Fruit fly (Drosophila melanogaster) whole organism, embryonic: ENCODE data around the gene CG43181.
A peak's percentile ranks its signal among the peaks of the same experiment; 100 is the strongest.

ENCODE experiments used
- Atf3 ChIP-seq: fragments of 200-800 bp; sonication (Bioruptor generic); optimal IDR thresholded peaks from 3 replicates; lab custom pipeline; 2016; ENCODE audit warnings: missing biosample characterization, missing genetic modification characterization
- CG10321 ChIP-seq: fragments of 200-800 bp; sonication (Bioruptor generic); IDR thresholded peaks from 2 replicates; pipeline ENCODE4 v1.3.6; 2022; ENCODE audit warnings: missing biosample characterization, missing genetic modification characterization
- CG11085 ChIP-seq: fragments of 200-800 bp; sonication (Bioruptor generic); IDR thresholded peaks from 2 replicates; pipeline ENCODE4 v1.3.6; 2022; ENCODE audit warnings: missing biosample characterization, missing genetic modification characterization
- CG12659 ChIP-seq: fragments of 200-800 bp; sonication (Bioruptor generic); optimal IDR thresholded peaks from 3 replicates; lab custom pipeline; 2017; ENCODE audit warnings: mild to moderate bottlenecking, missing biosample characterization, missing genetic modification reagents, missing genetic modification characterization
- CG15479 ChIP-seq: fragments of 200-800 bp; sonication (Bioruptor generic); optimal IDR thresholded peaks from 3 replicates; lab custom pipeline; 2019; ENCODE audit warnings: missing biosample characterization, mild to moderate bottlenecking, missing genetic modification characterization, moderate library complexity
- CG1602 ChIP-seq: fragments of 200-800 bp; sonication (Bioruptor generic); optimal IDR thresholded peaks from 3 replicates; lab custom pipeline; 2016; ENCODE audit warnings: missing biosample characterization, missing genetic modification characterization
- CG16779 ChIP-seq: fragments of 200-800 bp; sonication (Bioruptor generic); IDR thresholded peaks from 2 replicates; pipeline ENCODE4 v1.3.6; 2022; ENCODE audit warnings: missing biosample characterization, missing genetic modification characterization
- CG17328 ChIP-seq: fragments of 200-800 bp; sonication (Bioruptor generic); IDR thresholded peaks from 2 replicates; pipeline ENCODE4 v1.3.6; 2022; ENCODE audit warnings: missing biosample characterization, missing genetic modification characterization
- CG17385 ChIP-seq: fragments of 200-800 bp; sonication (Bioruptor generic); optimal IDR thresholded peaks from 3 replicates; lab custom pipeline; 2018; ENCODE audit warnings: missing biosample characterization, mild to moderate bottlenecking, missing genetic modification characterization
- CG17612 ChIP-seq: fragments of 200-800 bp; sonication (Bioruptor generic); IDR thresholded peaks from 2 replicates; pipeline ENCODE4 v1.3.6; 2022; ENCODE audit warnings: missing biosample characterization, missing genetic modification characterization
- CG18262 ChIP-seq: fragments of 200-800 bp; optimal IDR thresholded peaks from 3 replicates; lab custom pipeline; 2019; ENCODE audit warnings: missing biosample characterization, mild to moderate bottlenecking, missing genetic modification characterization, moderate library complexity
- CG2120 ChIP-seq: fragments of 200-800 bp; sonication (Bioruptor generic); optimal IDR thresholded peaks from 3 replicates; lab custom pipeline; 2016; ENCODE audit warnings: missing biosample characterization, missing genetic modification characterization
- CG2889 ChIP-seq: fragments of 200-800 bp; sonication (Bioruptor generic); IDR thresholded peaks from 3 replicates; pipeline ENCODE4 v1.3.6; 2022; ENCODE audit warnings: missing biosample characterization, missing genetic modification characterization
- CG3407 ChIP-seq: fragments of 200-800 bp; sonication (Bioruptor generic); optimal IDR thresholded peaks from 2 replicates; lab custom pipeline; 2018; ENCODE audit warnings: missing biosample characterization, mild to moderate bottlenecking, missing genetic modification characterization
- CG34422 ChIP-seq: fragments of 200-800 bp; sonication (Bioruptor generic); IDR thresholded peaks from 3 replicates; pipeline ENCODE4 v1.3.6; 2022; ENCODE audit warnings: missing biosample characterization, missing genetic modification characterization
- CG3995 ChIP-seq: fragments of 200-800 bp; sonication (Bioruptor generic); optimal IDR thresholded peaks from 3 replicates; lab custom pipeline; 2016; ENCODE audit warnings: missing biosample characterization, missing genetic modification characterization
- CG4282 ChIP-seq: fragments of 200-800 bp; sonication (Bioruptor generic); optimal IDR thresholded peaks from 2 replicates; lab custom pipeline; 2016; ENCODE audit warnings: missing biosample characterization, missing genetic modification characterization
- CG4360 ChIP-seq: fragments of 200-800 bp; sonication (Bioruptor generic); IDR thresholded peaks from 2 replicates; pipeline ENCODE4 v1.3.6; 2022; ENCODE audit warnings: missing biosample characterization, missing genetic modification characterization
- CG4404 ChIP-seq: fragments of 200-800 bp; sonication (Bioruptor generic); IDR thresholded peaks from 2 replicates; pipeline ENCODE4 v1.3.6; 2022; ENCODE audit warnings: missing biosample characterization, missing genetic modification characterization
- CG5180 ChIP-seq: fragments of 200-800 bp; sonication (Bioruptor generic); optimal IDR thresholded peaks from 3 replicates; lab custom pipeline; 2017; ENCODE audit warnings: missing biosample characterization, missing genetic modification characterization, mild to moderate bottlenecking, moderate library complexity, missing genetic modification reagents
- CG6254 ChIP-seq: fragments of 200-800 bp; sonication (Bioruptor generic); optimal IDR thresholded peaks from 3 replicates; lab custom pipeline; 2017; ENCODE audit warnings: mild to moderate bottlenecking, missing biosample characterization, missing genetic modification reagents, missing genetic modification characterization
- CG7745 ChIP-seq: fragments of 200-800 bp; sonication (Bioruptor generic); optimal IDR thresholded peaks from 2 replicates; lab custom pipeline; 2018; ENCODE audit warnings: missing biosample characterization, mild to moderate bottlenecking, missing genetic modification characterization, moderate library complexity
- CG7928 ChIP-seq: fragments of 200-800 bp; sonication (Bioruptor generic); optimal IDR thresholded peaks from 2 replicates; lab custom pipeline; 2017; ENCODE audit warnings: missing biosample characterization, mild to moderate bottlenecking, missing genetic modification characterization
- CG7963 ChIP-seq: fragments of 200-800 bp; sonication (Bioruptor generic); IDR thresholded peaks from 3 replicates; pipeline ENCODE4 v1.3.6; 2022; ENCODE audit warnings: missing biosample characterization, missing genetic modification characterization; ENCODE audit not compliant: partially characterized antibody
- CG8290 ChIP-seq, 3 experiments: fragments of 200-800 bp; sonication (Bioruptor generic); optimal IDR thresholded peaks; 2 replicates each; lab custom pipeline; 2016 to 2019; ENCODE audit warnings: missing biosample characterization in 3 of 3, missing genetic modification characterization in 3 of 3, mild to moderate bottlenecking in 2 of 3, moderate library complexity in 1 of 3
- CrebB ChIP-seq: fragments of 200-800 bp; sonication (Bioruptor generic); optimal IDR thresholded peaks from 3 replicates; lab custom pipeline; 2018; ENCODE audit warnings: missing biosample characterization, mild to moderate bottlenecking, missing genetic modification characterization
- Drgx ChIP-seq: fragments of 200-800 bp; sonication (Bioruptor generic); IDR thresholded peaks from 2 replicates; pipeline ENCODE4 v1.3.6; 2022; ENCODE audit warnings: missing biosample characterization, missing genetic modification characterization
- E2f1 ChIP-seq: fragments of 200-800 bp; sonication (Bioruptor generic); IDR thresholded peaks from 2 replicates; pipeline ENCODE4 v1.3.6; 2022; ENCODE audit warnings: missing biosample characterization, missing genetic modification characterization
- H15 ChIP-seq: fragments of 200-800 bp; sonication (Bioruptor generic); IDR thresholded peaks from 3 replicates; pipeline ENCODE4 v1.3.6; 2022; ENCODE audit warnings: missing biosample characterization, missing genetic modification characterization
- HmgD ChIP-seq: fragments of 200-800 bp; sonication (Bioruptor generic); optimal IDR thresholded peaks from 3 replicates; lab custom pipeline; 2016; ENCODE audit warnings: missing biosample characterization, missing genetic modification characterization
- Lhr ChIP-seq: fragments of 200-800 bp; sonication (Bioruptor generic); optimal IDR thresholded peaks from 3 replicates; lab custom pipeline; 2017; ENCODE audit warnings: mild to moderate bottlenecking, missing biosample characterization, missing genetic modification reagents, missing genetic modification characterization
- Meics ChIP-seq: fragments of 200-800 bp; sonication (Bioruptor generic); optimal IDR thresholded peaks from 2 replicates; lab custom pipeline; 2017; ENCODE audit warnings: missing biosample characterization, mild to moderate bottlenecking, missing genetic modification characterization
- Myb ChIP-seq: fragments of 200-800 bp; sonication (Bioruptor generic); optimal IDR thresholded peaks from 2 replicates; lab custom pipeline; 2016; ENCODE audit warnings: missing biosample characterization, missing genetic modification characterization
- Rx ChIP-seq: fragments of 200-800 bp; sonication (Bioruptor generic); IDR thresholded peaks from 2 replicates; pipeline ENCODE4 v1.3.6; 2022; ENCODE audit warnings: missing biosample characterization, missing genetic modification characterization
- Side ChIP-seq: fragments of 200-800 bp; sonication (Bioruptor generic); optimal IDR thresholded peaks from 2 replicates; lab custom pipeline; 2016; ENCODE audit warnings: missing biosample characterization, missing genetic modification characterization
- br ChIP-seq: fragments of >200 bp; optimal IDR thresholded peaks from 2 replicates; lab custom pipeline; 2017
- bsh ChIP-seq, 2 experiments: fragments of 200-800 bp; sonication (Bioruptor generic); optimal IDR thresholded peaks; 2 replicates each; lab custom pipeline; 2017 to 2018; ENCODE audit warnings: mild to moderate bottlenecking in 2 of 2, missing biosample characterization in 2 of 2, missing genetic modification characterization in 2 of 2, moderate library complexity in 1 of 2
- cad ChIP-seq: fragments of >200 bp; optimal IDR thresholded peaks from 2 replicates; lab custom pipeline; 2017; ENCODE audit warnings: missing biosample characterization, missing genetic modification characterization
- da ChIP-seq: fragments of 200-800 bp; sonication (Bioruptor generic); optimal IDR thresholded peaks from 2 replicates; lab custom pipeline; 2016; ENCODE audit warnings: missing biosample characterization, missing genetic modification characterization
- dpn ChIP-seq, 2 experiments: fragments of 200-800 bp; sonication (Bioruptor generic); optimal IDR thresholded peaks; 3 replicates each; lab custom pipeline; 2016; ENCODE audit warnings: missing biosample characterization in 2 of 2, missing genetic modification characterization in 2 of 2
- en ChIP-seq: fragments of 200-800 bp; sonication (Bioruptor generic); optimal IDR thresholded peaks from 2 replicates; lab custom pipeline; 2016; ENCODE audit warnings: missing biosample characterization, missing genetic modification characterization
- eve ChIP-seq, 2 experiments: fragments of >200 bp; optimal IDR thresholded peaks; 2 replicates each; lab custom pipeline; 2017; ENCODE audit warnings: missing biosample characterization in 2 of 2, missing genetic modification characterization in 2 of 2
- hbn ChIP-seq: fragments of 200-800 bp; sonication (Bioruptor generic); IDR thresholded peaks from 2 replicates; pipeline ENCODE4 v1.3.6; 2022; ENCODE audit warnings: missing biosample characterization, missing genetic modification characterization; ENCODE audit not compliant: partially characterized antibody
- lilli ChIP-seq: fragments of 200-800 bp; sonication (Bioruptor generic); optimal IDR thresholded peaks from 3 replicates; lab custom pipeline; 2016; ENCODE audit warnings: missing biosample characterization, missing genetic modification characterization
- org-1 ChIP-seq: fragments of 200-800 bp; sonication (Bioruptor generic); optimal IDR thresholded peaks from 2 replicates; lab custom pipeline; 2017; ENCODE audit warnings: missing biosample characterization, missing genetic modification characterization
- prd ChIP-seq, 3 experiments: fragments of >200 bp in 2 of 3; fragments of 200-800 bp in 1 of 3; sonication (Bioruptor generic) in 1 of 3; optimal IDR thresholded peaks in 2 of 3; IDR thresholded peaks in 1 of 3; 2 replicates in 2 of 3; 3 replicates in 1 of 3; pipeline versions ENCODE4 v1.3.6 to Lab custom; 2017 to 2022; ENCODE audit warnings: missing biosample characterization in 1 of 3, missing genetic modification characterization in 1 of 3
- pum ChIP-seq: fragments of 200-800 bp; sonication (Bioruptor generic); optimal IDR thresholded peaks from 2 replicates; lab custom pipeline; 2016; ENCODE audit warnings: missing biosample characterization, missing genetic modification characterization
- sd ChIP-seq: fragments of 200-800 bp; sonication (Bioruptor generic); optimal IDR thresholded peaks from 3 replicates; lab custom pipeline; 2018; ENCODE audit warnings: missing biosample characterization, mild to moderate bottlenecking, missing genetic modification characterization, moderate library complexity
- seq ChIP-seq: fragments of 200-800 bp; sonication (Bioruptor generic); IDR thresholded peaks from 2 replicates; pipeline ENCODE4 v1.3.6; 2022; ENCODE audit warnings: missing biosample characterization, missing genetic modification characterization
- toy ChIP-seq: fragments of 200-800 bp; sonication (Bioruptor generic); IDR thresholded peaks from 2 replicates; pipeline ENCODE4 v1.3.6; 2022; ENCODE audit warnings: missing biosample characterization, missing genetic modification characterization
- z ChIP-seq: fragments of 200-800 bp; sonication (Bioruptor generic); IDR thresholded peaks from 3 replicates; pipeline ENCODE4 v1.3.6; 2022; ENCODE audit warnings: missing biosample characterization, missing genetic modification characterization
- zf30C ChIP-seq: fragments of 200-800 bp; sonication (Bioruptor generic); optimal IDR thresholded peaks from 3 replicates; lab custom pipeline; 2018; ENCODE audit warnings: missing biosample characterization, mild to moderate bottlenecking, missing genetic modification characterization

Gene CG43181

dm6 chrX:345246-345645, 5.1 kb upstream of the CG43181 start (continued):
- TF ChIP-seq CG17612 (GFP tag; lab: Robert Waterston, UW) = no peak
- TF ChIP-seq toy = no peak
- peak; percentile 8 for TF ChIP-seq lilli (GFP tag; lab: Kevin White, UChicago)
- no peak for TF ChIP-seq br
- no peak for TF ChIP-seq Lhr
- TF ChIP-seq CG4282 = no peak
- TF ChIP-seq Meics (GFP tag; lab: Kevin White, UChicago) = peak; percentile 13
- no peak for TF ChIP-seq en (GFP tag; lab: Kevin White, UChicago)
- TF ChIP-seq CG1602 (GFP tag; lab: Kevin White, UChicago) = no peak
- no peak for TF ChIP-seq CG7928 (GFP tag; lab: Kevin White, UChicago)
- no peak for TF ChIP-seq seq (GFP tag; lab: Robert Waterston, UW)
- TF ChIP-seq Atf3 = no peak
- no peak for TF ChIP-seq sd
- TF ChIP-seq CG7745 (tag; lab: Kevin White, UChicago) = no peak
- no peak for TF ChIP-seq Side
- TF ChIP-seq prd (optimal IDR thresholded peaks at IDR 0.05; lab: Kevin White, UChicago) = no peak
- no peak for TF ChIP-seq prd (GFP tag; IDR thresholded peaks at IDR 0.05; lab: Robert Waterston, UW)
- TF ChIP-seq CG3995 = no peak
- TF ChIP-seq zf30C (GFP tag; lab: Kevin White, UChicago) = no peak
- TF ChIP-seq CG16779 (GFP tag; lab: Robert Waterston, UW) = no peak
- TF ChIP-seq H15 = no peak
- TF ChIP-seq eve (GFP tag; optimal IDR thresholded peaks at IDR 0.05; lab: Kevin White, UChicago) = no peak
- no peak for TF ChIP-seq hbn (GFP tag; lab: Robert Waterston, UW)
- TF ChIP-seq CG4404 (GFP tag; lab: Robert Waterston, UW) = no peak
- TF ChIP-seq CG15479 (GFP tag; lab: Kevin White, UChicago) = no peak
- no peak for TF ChIP-seq HmgD
- TF ChIP-seq CG5180 = peak; percentile 59
- no peak for TF ChIP-seq CG11085 (GFP tag; lab: Robert Waterston, UW)
- TF ChIP-seq z (GFP tag; lab: Robert Waterston, UW) = no peak
- TF ChIP-seq E2f1 (GFP tag; lab: Robert Waterston, UW) = no peak
- TF ChIP-seq dpn (GFP tag; optimal IDR thresholded peaks at IDR 0.05; lab: Kevin White, UChicago) = peak; percentile 19 to 28
- TF ChIP-seq CrebB (tag; lab: Kevin White, UChicago) = no peak
- TF ChIP-seq CG12659 (GFP tag; lab: Kevin White, UChicago) = peak; percentile 21
- TF ChIP-seq CG6254 (GFP tag; lab: Kevin White, UChicago) = no peak
- TF ChIP-seq da (GFP tag; lab: Kevin White, UChicago) = no peak
- no peak for TF ChIP-seq CG2889 (GFP tag; lab: Robert Waterston, UW)
- no peak for TF ChIP-seq Myb (GFP tag; lab: Kevin White, UChicago)
- peak; percentile 91 for TF ChIP-seq Drgx (GFP tag; lab: Robert Waterston, UW)
- TF ChIP-seq org-1 (GFP tag; lab: Kevin White, UChicago) = no peak
- peak; percentile 25 for TF ChIP-seq CG18262 (tag; lab: Kevin White, UChicago)
- no peak for TF ChIP-seq Rx (GFP tag; lab: Robert Waterston, UW)
- TF ChIP-seq pum (GFP tag; lab: Kevin White, UChicago) = no peak
- TF ChIP-seq CG7963 (GFP tag; lab: Robert Waterston, UW) = no peak
- TF ChIP-seq CG17328 (GFP tag; lab: Robert Waterston, UW) = 0 out of 2 replicates have a peak, but pooled peaks have one; percentile 24
- no peak for TF ChIP-seq cad
- TF ChIP-seq CG3407 (GFP tag; lab: Kevin White, UChicago) = no peak
- TF ChIP-seq CG4360 = no peak
- no peak for TF ChIP-seq CG34422
- peak; percentile 22 for TF ChIP-seq CG2120 (GFP tag; lab: Kevin White, UChicago)
- TF ChIP-seq CG10321 (GFP tag; lab: Robert Waterston, UW) = no peak
- no peak for TF ChIP-seq CG8290 (GFP tag; optimal IDR thresholded peaks at IDR 0.05; lab: Kevin White, UChicago)
- TF ChIP-seq CG8290 (tag; optimal IDR thresholded peaks at IDR 0.05; lab: Kevin White, UChicago) = no peak
- peak; percentile 31 to 76 for TF ChIP-seq bsh (GFP tag; optimal IDR thresholded peaks at IDR 0.05; lab: Kevin White, UChicago)
- TF ChIP-seq CG17385 (GFP tag; lab: Kevin White, UChicago) = peak; percentile 10
